Fruit fly (Drosophila melanogaster) whole organism, prepupa: ENCODE measurements around the gene CG14518.

Experiments used
- Blimp-1 ChIP-seq: fragments of 200-800 bp; sonication (Bioruptor generic); optimal IDR thresholded peaks from 3 replicates; lab custom pipeline; 2017; ENCODE audit warnings: missing biosample characterization, missing genetic modification characterization, mild to moderate bottlenecking, moderate library complexity, missing genetic modification reagents
- CG10631 ChIP-seq: fragments of 200-800 bp; sonication (Bioruptor generic); optimal IDR thresholded peaks from 2 replicates; lab custom pipeline; 2016; ENCODE audit warnings: missing biosample characterization, missing genetic modification characterization
- CG10669 ChIP-seq: fragments of 200-800 bp; sonication (Bioruptor generic); optimal IDR thresholded peaks from 3 replicates; lab custom pipeline; 2018; ENCODE audit warnings: missing biosample characterization, mild to moderate bottlenecking, missing genetic modification characterization, moderate library complexity
- CG11294 ChIP-seq: fragments of 200-800 bp; sonication (Bioruptor generic); IDR thresholded peaks from 2 replicates; pipeline ENCODE4 v1.3.6; 2022; ENCODE audit warnings: missing biosample characterization, missing genetic modification characterization
- CG11762 ChIP-seq: fragments of 200-800 bp; sonication (Bioruptor generic); optimal IDR thresholded peaks from 3 replicates; lab custom pipeline; 2016; ENCODE audit warnings: missing biosample characterization, missing genetic modification characterization; ENCODE audit not compliant: insufficient read depth
- CG11902 ChIP-seq: fragments of 200-800 bp; sonication (Bioruptor generic); optimal IDR thresholded peaks from 3 replicates; lab custom pipeline; 2016; ENCODE audit warnings: missing biosample characterization, missing genetic modification characterization
- CG1621 ChIP-seq: fragments of 200-800 bp; sonication (Bioruptor generic); optimal IDR thresholded peaks from 3 replicates; lab custom pipeline; 2018; ENCODE audit warnings: missing biosample characterization, mild to moderate bottlenecking, missing genetic modification characterization
- CG3032 ChIP-seq: fragments of 200-800 bp; optimal IDR thresholded peaks from 2 replicates; lab custom pipeline; 2019; ENCODE audit warnings: missing biosample characterization, mild to moderate bottlenecking, missing genetic modification characterization, moderate library complexity
- CG31627 ChIP-seq: fragments of 200-800 bp; sonication (Bioruptor generic); optimal IDR thresholded peaks from 3 replicates; lab custom pipeline; 2016; ENCODE audit warnings: missing biosample characterization, missing genetic modification characterization
- CG32006 ChIP-seq: fragments of 200-800 bp; sonication (Bioruptor generic); optimal IDR thresholded peaks from 3 replicates; lab custom pipeline; 2017; ENCODE audit warnings: missing biosample characterization, mild to moderate bottlenecking, missing genetic modification characterization
- CG34406 ChIP-seq: fragments of 200-800 bp; sonication (Bioruptor generic); optimal IDR thresholded peaks from 3 replicates; lab custom pipeline; 2016; ENCODE audit warnings: missing biosample characterization, missing genetic modification characterization
- CG3919 ChIP-seq: fragments of 200-800 bp; sonication (Bioruptor generic); optimal IDR thresholded peaks from 3 replicates; lab custom pipeline; 2016; ENCODE audit warnings: missing biosample characterization, missing genetic modification characterization
- CG6163 ChIP-seq: fragments of 200-800 bp; sonication (Bioruptor generic); IDR thresholded peaks from 3 replicates; pipeline ENCODE4 v1.3.6; 2022; ENCODE audit warnings: missing biosample characterization, missing genetic modification characterization
- CG6276 ChIP-seq: fragments of 200-800 bp; sonication (Bioruptor generic); optimal IDR thresholded peaks from 2 replicates; lab custom pipeline; 2017; ENCODE audit warnings: missing biosample characterization, mild to moderate bottlenecking, missing genetic modification characterization
- CG6792 ChIP-seq: fragments of 200-800 bp; sonication (Bioruptor generic); optimal IDR thresholded peaks from 3 replicates; lab custom pipeline; 2016; ENCODE audit warnings: missing biosample characterization, missing genetic modification characterization
- CG7368 ChIP-seq: fragments of 200-800 bp; sonication (Bioruptor generic); optimal IDR thresholded peaks from 3 replicates; lab custom pipeline; 2016; ENCODE audit warnings: missing biosample characterization, missing genetic modification characterization
- CG8119 ChIP-seq: fragments of 200-800 bp; sonication (Bioruptor generic); IDR thresholded peaks from 3 replicates; pipeline ENCODE4 v1.3.6; 2022; ENCODE audit warnings: missing biosample characterization, missing genetic modification characterization
- CG8319 ChIP-seq: fragments of 200-800 bp; sonication (Bioruptor generic); optimal IDR thresholded peaks from 3 replicates; lab custom pipeline; 2016; ENCODE audit warnings: missing biosample characterization, missing genetic modification characterization
- CG8632 ChIP-seq: fragments of 200-800 bp; sonication (Bioruptor generic); optimal IDR thresholded peaks from 3 replicates; lab custom pipeline; 2016; ENCODE audit warnings: missing biosample characterization, missing genetic modification characterization
- Eip78C ChIP-seq: fragments of 200-800 bp; sonication (Bioruptor generic); peaks from one replicate; lab custom pipeline; 2016; ENCODE audit warnings: missing biosample characterization, missing genetic modification characterization
- Ets21C ChIP-seq: fragments of 200-800 bp; sonication (Bioruptor generic); optimal IDR thresholded peaks from 3 replicates; lab custom pipeline; 2016; ENCODE audit warnings: missing biosample characterization, missing genetic modification characterization
- Hr38 ChIP-seq: sonication (Bioruptor generic); optimal IDR thresholded peaks from 2 replicates; lab custom pipeline; 2016; ENCODE audit warnings: missing biosample characterization, missing genetic modification characterization
- Hr39 ChIP-seq: fragments of 200-800 bp; sonication (Bioruptor generic); optimal IDR thresholded peaks from 2 replicates; lab custom pipeline; 2016; ENCODE audit warnings: missing biosample characterization, missing genetic modification characterization
- Hr4 ChIP-seq: fragments of 200-800 bp; sonication (Bioruptor generic); optimal IDR thresholded peaks from 3 replicates; lab custom pipeline; 2016; ENCODE audit warnings: missing biosample characterization, missing genetic modification characterization
- OdsH ChIP-seq: fragments of 200-800 bp; sonication (Bioruptor generic); optimal IDR thresholded peaks from 3 replicates; lab custom pipeline; 2016; ENCODE audit warnings: missing biosample characterization, missing genetic modification characterization
- Sox14 ChIP-seq: fragments of 200-800 bp; sonication (Bioruptor generic); optimal IDR thresholded peaks from 3 replicates; lab custom pipeline; 2016; ENCODE audit warnings: missing biosample characterization, missing genetic modification characterization
- achi ChIP-seq: fragments of 200-800 bp; sonication (Bioruptor generic); optimal IDR thresholded peaks from 3 replicates; lab custom pipeline; 2016; ENCODE audit warnings: missing biosample characterization, missing genetic modification characterization
- acj6 ChIP-seq: fragments of 200-800 bp; sonication (Bioruptor generic); optimal IDR thresholded peaks from 3 replicates; lab custom pipeline; 2016; ENCODE audit warnings: missing biosample characterization, missing genetic modification characterization
- cyc ChIP-seq: fragments of 200-800 bp; sonication (Bioruptor generic); optimal IDR thresholded peaks from 3 replicates; lab custom pipeline; 2016; ENCODE audit warnings: missing biosample characterization, missing genetic modification characterization
- eg ChIP-seq: fragments of 200-800 bp; sonication (Bioruptor generic); IDR thresholded peaks from 3 replicates; pipeline ENCODE4 v1.3.6; 2022; ENCODE audit warnings: missing biosample characterization, missing genetic modification characterization
- esn ChIP-seq: fragments of 200-800 bp; sonication (Bioruptor generic); optimal IDR thresholded peaks from 2 replicates; lab custom pipeline; 2016; ENCODE audit warnings: missing biosample characterization, mild to moderate bottlenecking, missing genetic modification characterization, moderate library complexity
- fkh ChIP-seq: fragments of 200-800 bp; sonication (Bioruptor generic); optimal IDR thresholded peaks from 3 replicates; lab custom pipeline; 2017; ENCODE audit warnings: missing biosample characterization, mild to moderate bottlenecking, missing genetic modification characterization, moderate library complexity
- lz ChIP-seq: fragments of 200-800 bp; sonication (Bioruptor generic); optimal IDR thresholded peaks from 3 replicates; lab custom pipeline; 2016; ENCODE audit warnings: missing biosample characterization, missing genetic modification characterization
- net ChIP-seq: fragments of 200-800 bp; sonication (Bioruptor generic); optimal IDR thresholded peaks from 3 replicates; lab custom pipeline; 2016; ENCODE audit warnings: missing biosample characterization, missing genetic modification characterization
- pdm3 ChIP-seq: fragments of 200-800 bp; sonication (Bioruptor generic); optimal IDR thresholded peaks from 3 replicates; lab custom pipeline; 2016; ENCODE audit warnings: missing biosample characterization, missing genetic modification characterization
- spab ChIP-seq: fragments of 200-800 bp; sonication (Bioruptor generic); optimal IDR thresholded peaks from 2 replicates; lab custom pipeline; 2017; ENCODE audit warnings: missing biosample characterization, mild to moderate bottlenecking, missing genetic modification characterization, missing genetic modification reagents
- ss ChIP-seq, 2 experiments: fragments of 200-800 bp; sonication (Bioruptor generic); optimal IDR thresholded peaks; 2 replicates in 1 of 2; 3 replicates in 1 of 2; lab custom pipeline; 2017 to 2018; ENCODE audit warnings: mild to moderate bottlenecking in 2 of 2, missing biosample characterization in 2 of 2, missing genetic modification characterization in 2 of 2, moderate library complexity in 1 of 2
- vri ChIP-seq: fragments of 200-800 bp; sonication (Bioruptor generic); optimal IDR thresholded peaks from 3 replicates; lab custom pipeline; 2016; ENCODE audit warnings: missing biosample characterization, mild to moderate bottlenecking, missing genetic modification characterization

The CG14518 gene

DNA sequence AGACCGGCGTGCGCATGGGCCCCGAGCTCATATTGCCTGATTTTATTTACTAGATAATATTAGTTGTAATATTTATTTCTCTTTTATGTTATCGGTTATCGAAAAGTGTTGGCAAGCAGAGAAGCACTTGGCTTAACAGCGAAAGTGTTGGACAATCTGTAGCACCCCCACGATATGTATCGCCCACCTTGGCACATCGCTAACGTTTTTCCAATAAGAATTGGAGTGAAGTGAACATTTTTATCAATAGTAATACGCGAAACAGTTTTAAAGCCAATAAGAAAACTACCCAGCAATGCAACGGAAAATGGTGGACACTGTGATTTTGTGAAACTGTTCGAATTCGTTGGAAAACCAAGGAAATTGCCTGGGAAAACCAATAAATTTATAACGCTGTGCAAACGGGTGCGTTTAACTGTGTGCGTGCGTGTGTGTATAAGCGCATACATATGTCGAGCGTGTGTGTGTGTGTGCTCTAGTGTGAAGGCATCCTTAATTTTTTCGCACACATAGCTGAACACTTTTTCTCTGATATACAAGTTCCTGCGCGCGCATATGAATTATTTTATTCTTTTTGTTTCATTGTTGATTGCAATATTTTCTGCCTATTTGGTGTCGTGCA is 14.3 kb downstream of the CG14518 start, which contains the start of the genes Slu7 and Pkc98E (continued):
- TF ChIP-seq Blimp-1 (GFP tag; lab: Kevin White, UChicago) (no peak), CG34406 (GFP tag; lab: Kevin White, UChicago) (no peak), CG11902 (peak; percentile 36), CG11762 (GFP tag; lab: Kevin White, UChicago) (peak; percentile 2), CG6276 (GFP tag; lab: Kevin White, UChicago) (no peak), Hr39 (GFP tag; lab: Kevin White, UChicago) (peak; percentile 59), CG11294 (GFP tag; lab: Robert Waterston, UW) (no peak), eg (GFP tag; lab: Robert Waterston, UW) (peak; percentile 50; the same call in 2 of the 3 replicates), CG6792 (GFP tag; lab: Kevin White, UChicago) (no peak)

dm6 chr3R:29039704-29040430 is 15.1 kb downstream of the CG14518 start:
- TF ChIP-seq lz (GFP tag; lab: Kevin White, UChicago) (peak; percentile 40), CG8319 (peak; percentile 10), CG11902 (no peak), vri (GFP tag; lab: Kevin White, UChicago) (peak; percentile 15), CG3919 (GFP tag; lab: Kevin White, UChicago) (no peak), CG6276 (GFP tag; lab: Kevin White, UChicago) (no peak), net (GFP tag; lab: Kevin White, UChicago) (peak; percentile 29), Ets21C (GFP tag; lab: Kevin White, UChicago) (peak; percentile 27), Hr4 (GFP tag; lab: Kevin White, UChicago) (peak; percentile 30), CG3032 (tag; lab: Kevin White, UChicago) (no peak), Sox14 (GFP tag; lab: Kevin White, UChicago) (peak; percentile 85), achi (GFP tag; lab: Kevin White, UChicago) (peak; percentile 100), CG11762 (GFP tag; lab: Kevin White, UChicago) (peak; percentile 2), CG32006 (GFP tag; lab: Kevin White, UChicago) (peak; percentile 48), CG1621 (tag; lab: Kevin White, UChicago) (no peak), CG31627 (GFP tag; lab: Kevin White, UChicago) (peak; percentile 52), CG7368 (GFP tag; lab: Kevin White, UChicago) (no peak), Hr39 (GFP tag; lab: Kevin White, UChicago) (peak; percentile 64), CG34406 (GFP tag; lab: Kevin White, UChicago) (peak; percentile 24), CG10669 (no peak), CG8119 (GFP tag; lab: Robert Waterston, UW) (0 out of 3 replicates have a peak, but pooled peaks have one; percentile 15), Hr38 (GFP tag; lab: Kevin White, UChicago) (no peak), esn (GFP tag; lab: Kevin White, UChicago) (peak; percentile 55), ss (GFP tag; optimal IDR thresholded peaks at IDR 0.05; lab: Kevin White, UChicago) (no peak), CG8632 (GFP tag; lab: Kevin White, UChicago) (peak; percentile 24), cyc (GFP tag; lab: Kevin White, UChicago) (peak; percentile 35), CG10631 (GFP tag; lab: Kevin White, UChicago) (no peak), CG6163 (GFP tag; lab: Robert Waterston, UW) (peak; percentile 47; the same call in 2 of the 3 replicates), pdm3 (no peak), fkh (GFP tag; lab: Kevin White, UChicago) (peak; percentile 48), OdsH (GFP tag; lab: Kevin White, UChicago) (peak; percentile 10), acj6 (GFP tag; lab: Kevin White, UChicago) (peak; percentile 35), spab (GFP tag; lab: Kevin White, UChicago) (no peak), CG6792 (GFP tag; lab: Kevin White, UChicago) (peak; percentile 26), Eip78C (GFP tag; lab: Kevin White, UChicago) (peak; percentile 70)
